Worm (Caenorhabditis elegans) whole organism, young adult: ENCODE measurements around the gene col-108.

Experiments
- B0019.2 ChIP-seq: fragments of 200-800 bp; sonication (Bioruptor generic); conservative IDR thresholded peaks from 2 replicates; pipeline ENCODE4 v1.3.6; 2022; ENCODE audit warnings: missing genetic modification reagents, missing genetic modification characterization, missing compliant biosample characterization
- D2030.7 ChIP-seq: fragments of 200-800 bp; sonication (Bioruptor generic); IDR thresholded peaks from 2 replicates; pipeline ENCODE4 v1.3.6; 2022; ENCODE audit warnings: missing genetic modification reagents, missing genetic modification characterization, missing compliant biosample characterization
- F10E7.11 ChIP-seq: sonication (generic microtip); optimal IDR thresholded peaks from 2 replicates; lab custom pipeline; 2017; ENCODE audit warnings: mild to moderate bottlenecking, missing genetic modification characterization, moderate library complexity, missing compliant biosample characterization
- F55B11.4 ChIP-seq: sonication (generic microtip); optimal IDR thresholded peaks from 2 replicates; lab custom pipeline; 2016; ENCODE audit warnings: missing compliant biosample characterization, missing genetic modification characterization, borderline replicate concordance; ENCODE audit not compliant: insufficient read depth
- K12H6.12 ChIP-seq: fragments of 200-800 bp; sonication (Bioruptor generic); optimal IDR thresholded peaks from 2 replicates; lab custom pipeline; 2018; ENCODE audit warnings: mild to moderate bottlenecking, missing genetic modification characterization, missing compliant biosample characterization
- Y53G8AR.9 ChIP-seq: fragments of 200-800 bp; sonication (Bioruptor generic); conservative IDR thresholded peaks from 2 replicates; pipeline ENCODE4 v1.3.6; 2022; ENCODE audit warnings: missing genetic modification reagents, missing genetic modification characterization, missing compliant biosample characterization
- aptf-2 ChIP-seq: fragments of 200-800 bp; sonication (Bioruptor generic); conservative IDR thresholded peaks from 2 replicates; pipeline ENCODE4 v1.3.6; 2022; ENCODE audit warnings: missing genetic modification reagents, missing genetic modification characterization, missing compliant biosample characterization
- aptf-3 ChIP-seq: fragments of 200-800 bp; sonication (Bioruptor generic); IDR thresholded peaks from 2 replicates; pipeline ENCODE4 v1.3.6; 2022; ENCODE audit warnings: missing genetic modification characterization, missing compliant biosample characterization
- atf-7 ChIP-seq: sonication (generic microtip); optimal IDR thresholded peaks from 2 replicates; lab custom pipeline; 2017; ENCODE audit warnings: mild to moderate bottlenecking, missing genetic modification characterization, missing compliant biosample characterization
- attf-3 ChIP-seq: fragments of 200-800 bp; sonication (Bioruptor generic); conservative IDR thresholded peaks from 2 replicates; pipeline ENCODE4 v1.3.6; 2022; ENCODE audit warnings: missing genetic modification reagents, missing genetic modification characterization, missing compliant biosample characterization
- bed-1 ChIP-seq: fragments of 200-800 bp; sonication (Bioruptor generic); IDR thresholded peaks from 2 replicates; pipeline ENCODE4 v1.3.6; 2022; ENCODE audit warnings: missing genetic modification reagents, missing genetic modification characterization, missing compliant biosample characterization
- bed-2 ChIP-seq: fragments of 200-800 bp; sonication (Bioruptor generic); IDR thresholded peaks from 2 replicates; pipeline ENCODE4 v1.3.6; 2022; ENCODE audit warnings: missing genetic modification reagents, missing genetic modification characterization, missing compliant biosample characterization
- cebp-1 ChIP-seq, 2 experiments: fragments of 200-800 bp in 1 of 2; sonication (Bioruptor generic) in 1 of 2; sonication (generic microtip) in 1 of 2; IDR thresholded peaks in 1 of 2; optimal IDR thresholded peaks in 1 of 2; 2 replicates each; pipeline versions ENCODE4 v1.3.6 to Lab custom; 2017 to 2022; ENCODE audit warnings: missing compliant biosample characterization in 2 of 2, missing genetic modification characterization in 2 of 2, mild to moderate bottlenecking in 1 of 2, missing genetic modification reagents in 1 of 2, moderate library complexity in 1 of 2
- cebp-2 ChIP-seq: fragments of 200-800 bp; sonication (Bioruptor generic); IDR thresholded peaks from 2 replicates; pipeline ENCODE4 v1.3.6; 2022; ENCODE audit warnings: missing genetic modification characterization, missing compliant biosample characterization
- ceh-79 ChIP-seq: sonication (generic microtip); optimal IDR thresholded peaks from 2 replicates; lab custom pipeline; 2017; ENCODE audit warnings: mild to moderate bottlenecking, missing genetic modification characterization, missing compliant biosample characterization
- die-1 ChIP-seq: sonication (generic microtip); optimal IDR thresholded peaks from 2 replicates; lab custom pipeline; 2016; ENCODE audit warnings: missing genotype, mild to moderate bottlenecking, missing genetic modification characterization, missing compliant biosample characterization
- dox-1 ChIP-seq: fragments of 200-800 bp; sonication (Bioruptor generic); IDR thresholded peaks from 2 replicates; pipeline ENCODE4 v1.3.6; 2022; ENCODE audit warnings: missing genetic modification reagents, missing genetic modification characterization, missing compliant biosample characterization
- fkh-3 ChIP-seq: sonication (generic microtip); optimal IDR thresholded peaks from 2 replicates; lab custom pipeline; 2016; ENCODE audit warnings: mild to moderate bottlenecking, missing genetic modification characterization, missing compliant biosample characterization
- gei-17 ChIP-seq: fragments of 200-800 bp; sonication (Bioruptor generic); optimal IDR thresholded peaks from 2 replicates; lab custom pipeline; 2018; ENCODE audit warnings: mild to moderate bottlenecking, missing genetic modification characterization, missing compliant biosample characterization
- hrde-1 ChIP-seq: sonication (generic microtip); optimal IDR thresholded peaks from 2 replicates; lab custom pipeline; 2016; ENCODE audit warnings: missing genetic modification characterization, mild to moderate bottlenecking, missing compliant biosample characterization, moderate library complexity, missing genotype, missing genetic modification reagents, borderline replicate concordance
- let-607 ChIP-seq, 2 experiments: fragments of 200-800 bp in 1 of 2; sonication (Bioruptor generic) in 1 of 2; sonication (generic microtip) in 1 of 2; optimal IDR thresholded peaks; 2 replicates each; lab custom pipeline; 2016 to 2018; ENCODE audit warnings: mild to moderate bottlenecking in 2 of 2, missing compliant biosample characterization in 2 of 2, missing genetic modification characterization in 2 of 2, moderate library complexity in 2 of 2, missing genotype in 1 of 2
- lin-26 ChIP-seq: fragments of 200-800 bp; sonication (Bioruptor generic); IDR thresholded peaks from 2 replicates; pipeline ENCODE4 v1.3.6; 2022; ENCODE audit warnings: missing genetic modification reagents, missing genetic modification characterization, missing compliant biosample characterization
- lin-54 ChIP-seq: fragments of 200-800 bp; sonication (Bioruptor generic); optimal IDR thresholded peaks from 2 replicates; lab custom pipeline; 2018; ENCODE audit warnings: mild to moderate bottlenecking, missing genetic modification characterization, missing compliant biosample characterization
- lsy-27 ChIP-seq: sonication (generic microtip); optimal IDR thresholded peaks from 2 replicates; lab custom pipeline; 2017; ENCODE audit warnings: missing genetic modification characterization, mild to moderate bottlenecking, missing compliant biosample characterization, antibody characterized with exemption, missing genotype, borderline replicate concordance; ENCODE audit not compliant: insufficient read depth
- madf-10 ChIP-seq: sonication (generic microtip); optimal IDR thresholded peaks from 2 replicates; lab custom pipeline; 2016; ENCODE audit warnings: mild to moderate bottlenecking, missing genetic modification characterization, missing compliant biosample characterization
- madf-6 ChIP-seq: fragments of 200-800 bp; sonication (Bioruptor generic); IDR thresholded peaks from 2 replicates; pipeline ENCODE4 v1.3.6; 2022; ENCODE audit warnings: missing genetic modification reagents, missing genetic modification characterization, missing compliant biosample characterization
- mcd-1 ChIP-seq: fragments of 200-800 bp; sonication (Bioruptor generic); IDR thresholded peaks from 2 replicates; pipeline ENCODE4 v1.3.6; 2022; ENCODE audit warnings: missing genetic modification reagents, missing genetic modification characterization, missing compliant biosample characterization
- mel-28 ChIP-seq: sonication (generic microtip); optimal IDR thresholded peaks from 2 replicates; lab custom pipeline; 2016; ENCODE audit warnings: borderline replicate concordance, mild to moderate bottlenecking, missing genetic modification characterization, missing compliant biosample characterization
- mxl-1 ChIP-seq: sonication (generic microtip); optimal IDR thresholded peaks from 2 replicates; lab custom pipeline; 2016; ENCODE audit warnings: missing genetic modification characterization, missing compliant biosample characterization
- nfyb-1 ChIP-seq: fragments of 200-800 bp; sonication (Bioruptor generic); IDR thresholded peaks from 2 replicates; pipeline ENCODE4 v1.3.6; 2022; ENCODE audit warnings: missing genetic modification reagents, missing genetic modification characterization, missing compliant biosample characterization
- nhr-120 ChIP-seq: fragments of 200-800 bp; sonication (Bioruptor generic); IDR thresholded peaks from 2 replicates; pipeline ENCODE4 v1.3.6; 2022; ENCODE audit warnings: missing genetic modification characterization, missing compliant biosample characterization
- nhr-27 ChIP-seq: fragments of 200-800 bp; sonication (Bioruptor generic); optimal IDR thresholded peaks from 2 replicates; lab custom pipeline; 2018; ENCODE audit warnings: mild to moderate bottlenecking, missing genetic modification characterization, moderate library complexity, missing compliant biosample characterization
- nhr-80 ChIP-seq: sonication (generic microtip); optimal IDR thresholded peaks from 2 replicates; lab custom pipeline; 2016; ENCODE audit warnings: missing genetic modification characterization, missing compliant biosample characterization
- pbrm-1 ChIP-seq: fragments of 200-800 bp; sonication (Bioruptor generic); IDR thresholded peaks from 2 replicates; pipeline ENCODE4 v1.3.6; 2022; ENCODE audit warnings: missing genetic modification reagents, missing genetic modification characterization, missing compliant biosample characterization
- rcor-1 ChIP-seq: fragments of 200-800 bp; sonication (Bioruptor generic); IDR thresholded peaks from 2 replicates; pipeline ENCODE4 v1.3.6; 2022; ENCODE audit warnings: missing genetic modification reagents, missing genetic modification characterization, missing compliant biosample characterization
- rec-8 ChIP-seq, 2 experiments: sonication (generic microtip); optimal IDR thresholded peaks; 2 replicates each; lab custom pipeline; 2016; ENCODE audit warnings: mild to moderate bottlenecking in 2 of 2, missing genetic modification characterization in 2 of 2, missing genetic modification reagents in 2 of 2, missing genotype in 2 of 2, missing biosample characterization in 1 of 2, missing compliant biosample characterization in 1 of 2, moderate library complexity in 1 of 2
- snpc-1.3 ChIP-seq: sonication (generic microtip); optimal IDR thresholded peaks from 2 replicates; lab custom pipeline; 2017; ENCODE audit warnings: missing genetic modification characterization, mild to moderate bottlenecking, missing compliant biosample characterization, antibody characterized with exemption, moderate library complexity, missing genotype, missing genetic modification reagents; ENCODE audit not compliant: insufficient read depth
- snpc-4 ChIP-seq, 5 experiments: fragments of 150-350 bp in 1 of 5; sonication (generic microtip) in 4 of 5; optimal IDR thresholded peaks; 2 replicates each; lab custom pipeline; 2014 to 2018; ENCODE audit warnings: missing genetic modification characterization in 5 of 5, missing biosample characterization in 3 of 5, antibody characterized with exemption in 2 of 5, mild to moderate bottlenecking in 2 of 5, missing compliant biosample characterization in 2 of 5, missing genotype in 2 of 5, moderate library complexity in 2 of 5, missing genetic modification reagents in 1 of 5
- tbx-9 ChIP-seq: sonication (generic microtip); optimal IDR thresholded peaks from 2 replicates; lab custom pipeline; 2016; ENCODE audit warnings: borderline replicate concordance, missing genetic modification characterization, inconsistent platforms, missing compliant biosample characterization
- unc-62 ChIP-seq: fragments of 150-350 bp; optimal IDR thresholded peaks from 2 replicates; lab custom pipeline; 2014; ENCODE audit warnings: missing biosample characterization, missing genetic modification reagents, missing genetic modification characterization
- xnd-1 ChIP-seq: sonication (generic microtip); optimal IDR thresholded peaks from 2 replicates; lab custom pipeline; 2016; ENCODE audit warnings: missing genotype, missing genetic modification reagents, missing genetic modification characterization, missing compliant biosample characterization
- zfh-2 ChIP-seq: fragments of 200-800 bp; sonication (Bioruptor generic); conservative IDR thresholded peaks from 2 replicates; pipeline ENCODE4 v1.3.6; 2022; ENCODE audit warnings: missing genetic modification reagents, missing genetic modification characterization, missing compliant biosample characterization
- ztf-18 ChIP-seq: sonication (generic microtip); optimal IDR thresholded peaks from 2 replicates; lab custom pipeline; 2016; ENCODE audit warnings: missing genotype, mild to moderate bottlenecking, missing genetic modification characterization, missing compliant biosample characterization
- ztf-25 ChIP-seq: fragments of 200-800 bp; sonication (Bioruptor generic); IDR thresholded peaks from 2 replicates; pipeline ENCODE4 v1.3.6; 2022; ENCODE audit warnings: missing genetic modification reagents, missing genetic modification characterization, missing compliant biosample characterization
- ztf-28 ChIP-seq: fragments of 200-800 bp; sonication (Bioruptor generic); IDR thresholded peaks from 2 replicates; pipeline ENCODE4 v1.3.6; 2022; ENCODE audit warnings: missing genetic modification reagents, missing genetic modification characterization, missing compliant biosample characterization

col-108 gene

ce11 chrIV:1745453-1746051 is 22.8 kb upstream of the col-108 start, which contains the start of the genes Y41D4A.6 and Y41D4A.4 (continued):
- TF ChIP-seq let-607 (tag; optimal IDR thresholded peaks at IDR 0.05; lab: Kevin White, UChicago): peak; percentile 39 to 83
- TF ChIP-seq aptf-3 (GFP tag; lab: Robert Waterston, UW): no peak
- peak; percentile 25 for TF ChIP-seq snpc-1.3
- no peak for TF ChIP-seq bed-1 (GFP tag; lab: Robert Waterston, UW)
- peak; percentile 65 for TF ChIP-seq nhr-80 (tag; lab: Kevin White, UChicago)
- TF ChIP-seq xnd-1: no peak
- no peak for TF ChIP-seq gei-17 (GFP tag; lab: Kevin White, UChicago)
- TF ChIP-seq lsy-27 (tag; lab: Kevin White, UChicago): no peak
- TF ChIP-seq attf-3: peak; percentile 76
- TF ChIP-seq cebp-2 (GFP tag; lab: Robert Waterston, UW): no peak
- TF ChIP-seq nfyb-1 (GFP tag; lab: Robert Waterston, UW): 0 out of 2 replicates have a peak, but pooled peaks have one; percentile 51
- TF ChIP-seq pbrm-1 (GFP tag; lab: Robert Waterston, UW): peak; percentile 77
- peak; percentile 38; the same call in 1 of the 2 replicates for TF ChIP-seq ztf-25
- peak; percentile 43; the same call in 1 of the 2 replicates for TF ChIP-seq bed-2 (GFP tag; lab: Robert Waterston, UW)
- no peak for TF ChIP-seq snpc-4 (GFP tag; optimal IDR thresholded peaks at IDR 0.05; lab: Kevin White, UChicago)
- peak; percentile 22 to 66 (median 58) for TF ChIP-seq snpc-4 (tag; optimal IDR thresholded peaks at IDR 0.05; lab: Kevin White, UChicago)
- peak; percentile 96 for TF ChIP-seq mcd-1 (GFP tag; lab: Robert Waterston, UW)
- no peak for TF ChIP-seq unc-62
- no peak for TF ChIP-seq hrde-1
- no peak for TF ChIP-seq ceh-79 (tag; lab: Kevin White, UChicago)
- TF ChIP-seq rec-8 (tag; optimal IDR thresholded peaks at IDR 0.05; lab: Kevin White, UChicago): peak in 1 of 2 experiments; percentile 47
- TF ChIP-seq F10E7.11 (tag; lab: Kevin White, UChicago): no peak
- 0 out of 2 replicates have a peak, but pooled peaks have one; percentile 17 for TF ChIP-seq Y53G8AR.9 (GFP tag; lab: Robert Waterston, UW)
- TF ChIP-seq F55B11.4: no peak
- peak; percentile 91 for TF ChIP-seq ztf-28 (GFP tag; lab: Robert Waterston, UW)
- peak; percentile 53 for TF ChIP-seq madf-6 (GFP tag; lab: Robert Waterston, UW)
- peak; percentile 94 for TF ChIP-seq dox-1
- no peak for TF ChIP-seq atf-7 (tag; lab: Kevin White, UChicago)
- peak; percentile 12 for TF ChIP-seq die-1 (tag; lab: Kevin White, UChicago)
- peak; percentile 76 for TF ChIP-seq rcor-1 (GFP tag; lab: Robert Waterston, UW)
- TF ChIP-seq D2030.7 (GFP tag; lab: Robert Waterston, UW): peak; percentile 89
- TF ChIP-seq ztf-18: peak; percentile 66
- peak; percentile 87 for TF ChIP-seq madf-10 (tag; lab: Kevin White, UChicago)
- TF ChIP-seq aptf-2 (GFP tag; lab: Robert Waterston, UW): peak; percentile 76
- TF ChIP-seq nhr-27 (tag; lab: Kevin White, UChicago): no peak
- no peak for TF ChIP-seq fkh-3 (tag; lab: Kevin White, UChicago)
- TF ChIP-seq cebp-1 (GFP tag; IDR thresholded peaks at IDR 0.05; lab: Robert Waterston, UW): peak; percentile 33; the same call in 1 of the 2 replicates
- TF ChIP-seq cebp-1 (tag; optimal IDR thresholded peaks at IDR 0.05; lab: Kevin White, UChicago): peak; percentile 63
- no peak for TF ChIP-seq nhr-120
- no peak; the same call in 1 of the 2 replicates for TF ChIP-seq zfh-2 (GFP tag; lab: Robert Waterston, UW)
- TF ChIP-seq mxl-1: no peak
- peak; percentile 64 for TF ChIP-seq mel-28 (tag; lab: Kevin White, UChicago)
- peak; percentile 79 for TF ChIP-seq lin-54
- peak; percentile 89 for TF ChIP-seq K12H6.12
- TF ChIP-seq B0019.2 (GFP tag; lab: Robert Waterston, UW): peak; percentile 77
- TF ChIP-seq lin-26 (GFP tag; lab: Robert Waterston, UW): no peak
- no peak for TF ChIP-seq tbx-9 (tag; lab: Kevin White, UChicago)
